Worm (Caenorhabditis elegans) whole organism, L2 larva: Measurements from ENCODE around the gene Y55B1BL.1.
A peak's percentile ranks its signal among the peaks of the same experiment; 100 is the strongest.

Experiments used
- C34F6.9 ChIP-seq: fragments of 150-350 bp; optimal IDR thresholded peaks from 2 replicates; lab custom pipeline; 2014; ENCODE audit warnings: missing biosample characterization, missing genetic modification characterization
- F13H6.1 ChIP-seq: sonication (generic microtip); optimal IDR thresholded peaks from 2 replicates; lab custom pipeline; 2016; ENCODE audit warnings: missing genetic modification characterization, missing compliant biosample characterization
- R02D3.7 ChIP-seq: fragments of 150-350 bp; optimal IDR thresholded peaks from 2 replicates; lab custom pipeline; 2014; ENCODE audit warnings: missing biosample characterization, missing genetic modification characterization
- Y55F3AM.14 ChIP-seq: fragments of 200-800 bp; sonication (Bioruptor generic); optimal IDR thresholded peaks from 2 replicates; lab custom pipeline; 2018; ENCODE audit warnings: mild to moderate bottlenecking, missing genetic modification characterization, missing compliant biosample characterization
- aly-2 ChIP-seq: fragments of 150-350 bp; optimal IDR thresholded peaks from 2 replicates; lab custom pipeline; 2014; ENCODE audit warnings: missing biosample characterization, missing genetic modification characterization
- ama-1 ChIP-seq: fragments of 150-350 bp; optimal IDR thresholded peaks from 2 replicates; lab custom pipeline; 2018; ENCODE audit warnings: inconsistent platforms
- blmp-1 ChIP-seq: sonication (generic microtip); optimal IDR thresholded peaks from 2 replicates; lab custom pipeline; 2017; ENCODE audit warnings: missing genetic modification characterization, mild to moderate bottlenecking, missing compliant biosample characterization, antibody characterized with exemption, moderate library complexity; ENCODE audit not compliant: insufficient read depth
- ceh-82 ChIP-seq: fragments of 150-350 bp; optimal IDR thresholded peaks from 2 replicates; lab custom pipeline; 2014; ENCODE audit warnings: missing biosample characterization, missing genetic modification characterization
- crh-2 ChIP-seq: sonication (generic microtip); optimal IDR thresholded peaks from 2 replicates; lab custom pipeline; 2017; ENCODE audit warnings: missing biosample characterization, missing genetic modification characterization
- dmd-4 ChIP-seq: sonication (generic microtip); optimal IDR thresholded peaks from 2 replicates; lab custom pipeline; 2017; ENCODE audit warnings: missing biosample characterization, missing genetic modification characterization
- fos-1 ChIP-seq: fragments of 150-350 bp; optimal IDR thresholded peaks from 2 replicates; lab custom pipeline; 2014; ENCODE audit warnings: missing biosample characterization, missing genetic modification characterization
- lin-11 ChIP-seq: fragments of 150-350 bp; sonication (generic microtip); optimal IDR thresholded peaks from 2 replicates; lab custom pipeline; 2014; ENCODE audit warnings: missing biosample characterization, missing genetic modification characterization, inconsistent platforms, mixed read lengths
- lin-13 ChIP-seq: fragments of 150-350 bp; optimal IDR thresholded peaks from 2 replicates; lab custom pipeline; 2014; ENCODE audit warnings: missing biosample characterization, missing genetic modification reagents, missing genetic modification characterization
- lin-39 ChIP-seq: fragments of 150-350 bp; optimal IDR thresholded peaks from 2 replicates; lab custom pipeline; 2014; ENCODE audit warnings: missing biosample characterization, missing genetic modification reagents, missing genetic modification characterization
- lsy-2 ChIP-seq, 2 experiments: fragments of 150-350 bp in 1 of 2; sonication (generic microtip) in 1 of 2; optimal IDR thresholded peaks; 2 replicates each; lab custom pipeline; 2014 to 2017; ENCODE audit warnings: missing biosample characterization in 2 of 2, missing genetic modification characterization in 2 of 2
- mab-5 ChIP-seq: fragments of 150-350 bp; optimal IDR thresholded peaks from 2 replicates; lab custom pipeline; 2014; ENCODE audit warnings: missing biosample characterization, missing genetic modification characterization
- mbf-1 ChIP-seq: sonication (generic microtip); optimal IDR thresholded peaks from 2 replicates; lab custom pipeline; 2017; ENCODE audit warnings: missing biosample characterization, missing genetic modification characterization
- mdl-1 ChIP-seq, 2 experiments: fragments of 150-350 bp in 1 of 2; sonication (generic microtip) in 1 of 2; optimal IDR thresholded peaks; 2 replicates each; lab custom pipeline; 2017; ENCODE audit warnings: missing biosample characterization in 2 of 2, missing genetic modification characterization in 2 of 2
- nhr-10 ChIP-seq: sonication (generic microtip); optimal IDR thresholded peaks from 2 replicates; lab custom pipeline; 2017; ENCODE audit warnings: missing biosample characterization, missing genetic modification characterization
- nhr-11 ChIP-seq: fragments of 150-350 bp; optimal IDR thresholded peaks from 2 replicates; lab custom pipeline; 2014; ENCODE audit warnings: missing biosample characterization, missing genetic modification characterization
- nhr-12 ChIP-seq: fragments of 150-350 bp; optimal IDR thresholded peaks from 2 replicates; lab custom pipeline; 2014; ENCODE audit warnings: missing biosample characterization, missing genetic modification characterization
- nhr-21 ChIP-seq: fragments of 150-350 bp; optimal IDR thresholded peaks from 2 replicates; lab custom pipeline; 2014; ENCODE audit warnings: missing biosample characterization, missing genetic modification characterization
- nhr-237 ChIP-seq: fragments of 150-350 bp; optimal IDR thresholded peaks from 2 replicates; lab custom pipeline; 2014; ENCODE audit warnings: missing biosample characterization, missing genetic modification characterization
- nhr-25 ChIP-seq: fragments of 150-350 bp; sonication (generic microtip); optimal IDR thresholded peaks from 3 replicates; lab custom pipeline; 2014; ENCODE audit warnings: missing biosample characterization, missing genetic modification characterization
- nhr-6 ChIP-seq: fragments of 150-350 bp; optimal IDR thresholded peaks from 2 replicates; lab custom pipeline; 2014; ENCODE audit warnings: missing biosample characterization, missing genetic modification characterization
- nhr-77 ChIP-seq: fragments of 150-350 bp; optimal IDR thresholded peaks from 2 replicates; lab custom pipeline; 2014; ENCODE audit warnings: missing biosample characterization, missing genetic modification characterization
- peb-1 ChIP-seq: fragments of 150-350 bp; optimal IDR thresholded peaks from 2 replicates; lab custom pipeline; 2014; ENCODE audit warnings: missing biosample characterization, missing genetic modification characterization
- sem-4 ChIP-seq: fragments of 150-350 bp; optimal IDR thresholded peaks from 2 replicates; lab custom pipeline; 2014; ENCODE audit warnings: missing biosample characterization, missing genetic modification reagents, missing genetic modification characterization
- sma-3 ChIP-seq: sonication (generic microtip); optimal IDR thresholded peaks from 2 replicates; lab custom pipeline; 2016; ENCODE audit warnings: missing genetic modification reagents, missing genetic modification characterization, missing compliant biosample characterization
- sma-9 ChIP-seq, 2 experiments: fragments of 150-350 bp in 1 of 2; sonication (generic microtip) in 1 of 2; optimal IDR thresholded peaks; 2 replicates each; lab custom pipeline; 2014 to 2016; ENCODE audit warnings: missing genetic modification characterization in 2 of 2, mild to moderate bottlenecking in 1 of 2, missing biosample characterization in 1 of 2, missing compliant biosample characterization in 1 of 2, missing genetic modification reagents in 1 of 2, moderate library complexity in 1 of 2
- snpc-4 ChIP-seq: fragments of 150-350 bp; optimal IDR thresholded peaks from 2 replicates; lab custom pipeline; 2014; ENCODE audit warnings: missing biosample characterization, missing genetic modification characterization
- unc-39 ChIP-seq: fragments of 150-350 bp; optimal IDR thresholded peaks from 2 replicates; lab custom pipeline; 2014; ENCODE audit warnings: missing biosample characterization, missing genetic modification characterization
- unc-62 ChIP-seq: fragments of 150-350 bp; optimal IDR thresholded peaks from 2 replicates; lab custom pipeline; 2014; ENCODE audit warnings: missing biosample characterization, missing genetic modification reagents, missing genetic modification characterization
- zag-1 ChIP-seq: fragments of 150-350 bp; optimal IDR thresholded peaks from 2 replicates; lab custom pipeline; 2014; ENCODE audit warnings: missing biosample characterization, missing genetic modification characterization
- ztf-1 ChIP-seq: fragments of 200-800 bp; sonication (Bioruptor generic); conservative IDR thresholded peaks from 2 replicates; pipeline ENCODE4 v1.3.6; 2022; ENCODE audit warnings: missing genetic modification characterization, missing compliant biosample characterization
- ztf-11 ChIP-seq: sonication (generic microtip); optimal IDR thresholded peaks from 2 replicates; lab custom pipeline; 2017; ENCODE audit warnings: missing biosample characterization, missing genetic modification characterization
- ztf-4 ChIP-seq: fragments of 150-350 bp; optimal IDR thresholded peaks from 2 replicates; lab custom pipeline; 2014; ENCODE audit warnings: missing biosample characterization, missing genetic modification characterization

The Y55B1BL.1 gene

DNA sequence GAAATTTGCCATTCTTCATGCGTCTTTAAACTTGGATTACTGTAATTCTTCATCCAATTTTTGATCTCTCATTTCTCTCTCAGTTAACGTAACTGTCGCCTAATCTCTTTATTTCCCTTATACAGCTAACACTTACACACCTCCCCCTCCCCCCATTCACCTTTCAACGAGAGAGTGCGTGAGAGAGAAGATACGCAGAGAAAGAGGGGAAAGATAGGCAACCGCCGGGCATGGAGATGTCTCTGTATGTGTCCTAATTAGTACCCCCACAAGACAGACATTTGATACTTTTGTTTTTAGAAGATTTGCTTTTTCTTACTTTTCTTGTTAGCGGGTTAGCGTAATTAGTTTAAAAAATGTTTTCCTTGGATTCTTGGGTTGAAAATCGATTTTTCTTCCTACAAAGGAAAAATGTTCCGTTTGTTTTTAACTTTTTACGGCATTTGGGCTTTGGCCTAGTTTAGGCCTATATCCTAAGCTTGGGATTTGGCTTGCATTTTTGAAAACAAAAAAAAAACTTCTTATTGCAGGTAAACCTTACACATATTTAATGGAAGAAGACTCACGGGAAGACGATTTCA is 32.3 kb downstream of the Y55B1BL.1 start, which contains the start of gene affl-2:
TSS of gene affl-2 (plus strand) at position 531 of the 581 bp plus-strand sequence.
- peak; percentile 24 for TF ChIP-seq fos-1 (tag; lab: Kevin White, UChicago)
- TF ChIP-seq sma-9 (GFP tag; optimal IDR thresholded peaks at IDR 0.05; lab: Kevin White, UChicago) = no peak
- no peak for TF ChIP-seq sma-9 (tag; optimal IDR thresholded peaks at IDR 0.05; lab: Kevin White, UChicago)
- TF ChIP-seq F13H6.1 (tag; lab: Kevin White, UChicago) = no peak
- TF ChIP-seq ztf-11 (tag; lab: Kevin White, UChicago) = no peak
- peak; percentile 15 for TF ChIP-seq crh-2
- TF ChIP-seq ceh-82 = no peak
- TF ChIP-seq ama-1 (lab: Kevin White, UChicago) = no peak
- TF ChIP-seq nhr-21 (tag; lab: Kevin White, UChicago) = no peak
- no peak for TF ChIP-seq zag-1 (tag; lab: Kevin White, UChicago)
- no peak for TF ChIP-seq ztf-1 (GFP tag; lab: Robert Waterston, UW)
- TF ChIP-seq lin-11 (tag; lab: Kevin White, UChicago) = no peak
- TF ChIP-seq lsy-2 (tag; optimal IDR thresholded peaks at IDR 0.05; lab: Kevin White, UChicago) = peak in 1 of 2 experiments; percentile 3
- no peak for TF ChIP-seq nhr-77 (tag; lab: Kevin White, UChicago)
- no peak for TF ChIP-seq mab-5 (tag; lab: Kevin White, UChicago)
- peak; percentile 8 for TF ChIP-seq sem-4 (tag; lab: Kevin White, UChicago)
- peak; percentile 26 for TF ChIP-seq blmp-1
- TF ChIP-seq sma-3 = peak; percentile 42
- TF ChIP-seq mdl-1 (tag; optimal IDR thresholded peaks at IDR 0.05; lab: Kevin White, UChicago) = no peak
- no peak for TF ChIP-seq Y55F3AM.14 (GFP tag; lab: Kevin White, UChicago)
- TF ChIP-seq C34F6.9 (tag; lab: Kevin White, UChicago) = peak; percentile 12
- TF ChIP-seq unc-39 = no peak
- TF ChIP-seq lin-13 = peak; percentile 12
- TF ChIP-seq unc-62 = no peak
- TF ChIP-seq snpc-4 = no peak
- TF ChIP-seq nhr-12 = no peak
- TF ChIP-seq nhr-11 (tag; lab: Kevin White, UChicago) = no peak
- TF ChIP-seq nhr-6 (tag; lab: Kevin White, UChicago) = no peak
- peak; percentile 41 for TF ChIP-seq nhr-25 (tag; lab: Kevin White, UChicago)
- no peak for TF ChIP-seq dmd-4 (tag; lab: Kevin White, UChicago)
- no peak for TF ChIP-seq nhr-10 (tag; lab: Kevin White, UChicago)
- TF ChIP-seq, all 48 proteins: peak for 9

DNA sequence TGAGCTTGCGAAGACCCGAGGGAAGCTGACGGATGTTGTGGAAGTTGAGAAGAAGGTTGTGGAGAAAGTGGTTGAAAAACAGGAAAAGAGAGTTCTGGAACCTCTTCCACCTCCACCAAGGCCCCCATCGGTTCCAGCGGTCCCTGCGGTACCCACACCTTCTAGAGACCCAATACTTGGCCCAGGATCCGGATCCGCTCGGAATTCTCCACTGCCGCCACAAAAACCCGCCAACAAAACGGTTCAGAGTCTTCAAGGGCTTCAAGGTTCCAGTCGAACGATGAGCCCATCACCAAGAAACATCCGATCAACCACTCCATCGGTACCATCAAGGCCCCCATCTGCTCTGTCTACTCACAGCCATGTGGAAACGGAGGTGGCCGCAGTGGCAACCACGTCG is 34.8 kb downstream of the Y55B1BL.1 start:
- TF ChIP-seq nhr-237 (tag; lab: Kevin White, UChicago) = no peak
- no peak for TF ChIP-seq snpc-4
- no peak for TF ChIP-seq peb-1 (tag; lab: Kevin White, UChicago)
- no peak for TF ChIP-seq unc-62
- no peak for TF ChIP-seq nhr-25 (tag; lab: Kevin White, UChicago)
- no peak for TF ChIP-seq R02D3.7 (tag; lab: Kevin White, UChicago)
- no peak for TF ChIP-seq lin-11 (tag; lab: Kevin White, UChicago)
- TF ChIP-seq lsy-2 (tag; optimal IDR thresholded peaks at IDR 0.05; lab: Kevin White, UChicago) = no peak
- TF ChIP-seq sma-3 = no peak
- TF ChIP-seq lin-39 (tag; lab: Kevin White, UChicago) = no peak
- TF ChIP-seq aly-2 = no peak
- TF ChIP-seq lin-13 = no peak
- TF ChIP-seq nhr-12 = no peak
- TF ChIP-seq unc-39 = no peak

- TF ChIP-seq F13H6.1 (tag; lab: Kevin White, UChicago) = no peak
- no peak for TF ChIP-seq ztf-4 (tag; lab: Kevin White, UChicago)
- no peak for TF ChIP-seq C34F6.9 (tag; lab: Kevin White, UChicago)
- TF ChIP-seq blmp-1 = no peak
- no peak for TF ChIP-seq lin-13
Observed at ce11 chrIII:439926-440325, 37.7 kb downstream of the Y55B1BL.1 start, which contains the start of gene affl-1. Gene affl-1 (plus strand): TSS chrIII:440226.

ce11 chrIII:444101-444500 is 41.9 kb downstream of the Y55B1BL.1 start, which contains the start of gene Y55B1BR.8:
Gene Y55B1BR.8 (plus strand): TSS chrIII:444401.
- no peak for TF ChIP-seq nhr-25 (tag; lab: Kevin White, UChicago)
- TF ChIP-seq ceh-82 = no peak
- no peak for TF ChIP-seq sem-4 (tag; lab: Kevin White, UChicago)
- no peak for TF ChIP-seq mbf-1 (tag; lab: Kevin White, UChicago)
- no peak for TF ChIP-seq ztf-11 (tag; lab: Kevin White, UChicago)
- TF ChIP-seq nhr-10 (tag; lab: Kevin White, UChicago) = no peak
- TF ChIP-seq lin-13 = no peak
- no peak for TF ChIP-seq unc-62
- TF ChIP-seq, all 48 proteins: peak for 0
